Worm (Caenorhabditis elegans) whole organism, L4/young adult: Measurements from ENCODE around the gene Y53G8AR.1.

Experiments
- W03F9.2 ChIP-seq: fragments of 150-350 bp; optimal IDR thresholded peaks from 2 replicates; lab custom pipeline; 2014; ENCODE audit warnings: missing biosample characterization, missing genetic modification characterization
- dao-5 ChIP-seq: sonication (generic microtip); optimal IDR thresholded peaks from 2 replicates; lab custom pipeline; 2016; ENCODE audit warnings: missing genotype, missing genetic modification characterization, moderate library complexity, missing compliant biosample characterization
- him-1 ChIP-seq: sonication (generic microtip); optimal IDR thresholded peaks from 2 replicates; lab custom pipeline; 2016; ENCODE audit warnings: missing genotype, missing genetic modification reagents, missing genetic modification characterization, missing compliant biosample characterization

DNA sequence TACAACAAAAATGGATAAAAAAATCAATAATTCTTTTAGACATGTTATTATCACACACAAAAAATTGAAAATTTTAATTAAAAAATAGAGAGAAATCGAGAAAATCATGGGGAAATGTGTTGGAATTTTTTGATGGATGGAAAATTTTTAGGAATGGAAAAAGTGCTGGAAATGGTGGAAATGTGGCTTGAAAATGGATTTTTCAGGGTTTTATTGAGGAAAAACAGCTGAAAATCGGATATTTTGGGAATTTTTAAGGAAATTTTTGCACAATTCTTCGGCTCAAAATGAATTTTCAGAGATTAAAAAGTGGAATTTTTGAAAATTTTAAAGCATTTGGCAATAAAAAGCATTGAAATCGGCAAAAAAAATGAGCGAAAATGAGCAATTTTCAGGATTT is 14.9 kb upstream of the Y53G8AR.1 start:
- TF ChIP-seq dao-5 (tag; lab: Kevin White, UChicago) (no peak), W03F9.2 (tag; lab: Kevin White, UChicago) (no peak), him-1 (tag; lab: Kevin White, UChicago) (no peak)
